Fruit fly (Drosophila melanogaster) whole organism, pupa: Measurements from ENCODE around the gene CG10597.

ENCODE experiments used
- CG10348 ChIP-seq: fragments of 200-800 bp; sonication (Bioruptor generic); IDR thresholded peaks from 2 replicates; pipeline ENCODE4 v1.3.6; 2022; ENCODE audit warnings: missing biosample characterization, missing genetic modification characterization
- CG12605 ChIP-seq: fragments of 200-800 bp; sonication (Bioruptor generic); IDR thresholded peaks from 2 replicates; pipeline ENCODE4 v1.3.6; 2022; ENCODE audit warnings: missing biosample characterization, missing genetic modification characterization
- CG14655 ChIP-seq: fragments of 200-800 bp; sonication (Bioruptor generic); optimal IDR thresholded peaks from 3 replicates; lab custom pipeline; 2017; ENCODE audit warnings: mild to moderate bottlenecking, missing biosample characterization, missing genetic modification reagents, missing genetic modification characterization
- CG15710 ChIP-seq: fragments of 200-800 bp; sonication (Bioruptor generic); optimal IDR thresholded peaks from 2 replicates; lab custom pipeline; 2018; ENCODE audit warnings: missing biosample characterization, mild to moderate bottlenecking, missing genetic modification characterization, moderate library complexity
- CG17806 ChIP-seq: fragments of 200-800 bp; sonication (Bioruptor generic); optimal IDR thresholded peaks from 2 replicates; lab custom pipeline; 2018; ENCODE audit warnings: missing biosample characterization, mild to moderate bottlenecking, missing genetic modification characterization, moderate library complexity
- CG32121 ChIP-seq: fragments of 200-800 bp; sonication (Bioruptor generic); IDR thresholded peaks from 2 replicates; pipeline ENCODE4 v1.3.6; 2022; ENCODE audit warnings: missing biosample characterization, missing genetic modification characterization
- CG34367 ChIP-seq: fragments of 200-800 bp; sonication (Bioruptor generic); optimal IDR thresholded peaks from 2 replicates; lab custom pipeline; 2018; ENCODE audit warnings: missing biosample characterization, mild to moderate bottlenecking, missing genetic modification characterization
- CG4496 ChIP-seq: fragments of 200-800 bp; sonication (Bioruptor generic); IDR thresholded peaks from 3 replicates; pipeline ENCODE4 v1.3.6; 2022; ENCODE audit warnings: missing biosample characterization, missing genetic modification characterization
- CG9948 ChIP-seq: fragments of 200-800 bp; sonication (Bioruptor generic); optimal IDR thresholded peaks from 2 replicates; lab custom pipeline; 2018; ENCODE audit warnings: missing biosample characterization, mild to moderate bottlenecking, missing genetic modification characterization, moderate library complexity
- D1 ChIP-seq: fragments of 200-800 bp; sonication (Bioruptor generic); optimal IDR thresholded peaks from 2 replicates; lab custom pipeline; 2018; ENCODE audit warnings: missing biosample characterization, mild to moderate bottlenecking, missing genetic modification characterization, moderate library complexity
- EcR ChIP-seq: fragments of 200-800 bp; sonication (Bioruptor generic); optimal IDR thresholded peaks from 3 replicates; lab custom pipeline; 2019; ENCODE audit warnings: missing biosample characterization, missing genetic modification characterization, mild to moderate bottlenecking, moderate library complexity, missing genetic modification reagents
- Pif1A ChIP-seq: fragments of 200-800 bp; sonication (Bioruptor generic); optimal IDR thresholded peaks from 3 replicates; lab custom pipeline; 2016; ENCODE audit warnings: missing biosample characterization, missing genetic modification characterization

- TF ChIP-seq CG34367 (tag; lab: Kevin White, UChicago) (no peak), CG4496 (no peak), CG9948 (tag; lab: Kevin White, UChicago) (no peak), Pif1A (GFP tag; lab: Kevin White, UChicago) (no peak), CG10348 (GFP tag; lab: Robert Waterston, UW) (no peak), CG15710 (tag; lab: Kevin White, UChicago) (no peak), CG12605 (GFP tag; lab: Robert Waterston, UW) (no peak), CG14655 (no peak), CG17806 (tag; lab: Kevin White, UChicago) (no peak), D1 (tag; lab: Kevin White, UChicago) (no peak), CG32121 (GFP tag; lab: Robert Waterston, UW) (no peak), EcR (GFP tag; lab: Kevin White, UChicago) (no peak)
Observed at dm6 chrX:17209897-17210296, 20.9 kb downstream of the CG10597 start, which contains the start of gene CG12995.
